Worm (Caenorhabditis elegans) whole organism, L4 larva: Measurements from ENCODE around the gene Y66D12A.6.

Source experiments
- R02D3.7 ChIP-seq: fragments of 150-350 bp; sonication (generic microtip); optimal IDR thresholded peaks from 3 replicates; lab custom pipeline; 2014; ENCODE audit warnings: missing biosample characterization, missing genetic modification characterization
- ZK337.2 ChIP-seq: fragments of 200-800 bp; sonication (Bioruptor generic); IDR thresholded peaks from 2 replicates; pipeline ENCODE4 v1.3.6; 2022; ENCODE audit warnings: missing genetic modification reagents, missing genetic modification characterization, missing compliant biosample characterization
- aly-2 ChIP-seq: sonication (generic microtip); optimal IDR thresholded peaks from 2 replicates; lab custom pipeline; 2018; ENCODE audit warnings: missing biosample characterization, missing genetic modification characterization
- ceh-62 ChIP-seq: sonication (generic microtip); optimal IDR thresholded peaks from 2 replicates; lab custom pipeline; 2017; ENCODE audit warnings: missing biosample characterization, missing genetic modification characterization
- mdl-1 ChIP-seq, 2 experiments: fragments of 150-350 bp in 1 of 2; sonication (generic microtip) in 1 of 2; optimal IDR thresholded peaks; 2 replicates each; lab custom pipeline; 2014 to 2017; ENCODE audit warnings: missing biosample characterization in 2 of 2, missing genetic modification characterization in 2 of 2
- nhr-11 ChIP-seq: fragments of 150-350 bp; optimal IDR thresholded peaks from 2 replicates; lab custom pipeline; 2014; ENCODE audit warnings: missing biosample characterization, missing genetic modification characterization
- nhr-237 ChIP-seq: sonication (generic microtip); optimal IDR thresholded peaks from 2 replicates; lab custom pipeline; 2017; ENCODE audit warnings: missing biosample characterization, missing genetic modification characterization
- pha-4 ChIP-seq, 2 experiments: fragments of 150-350 bp in 1 of 2; fragments of 200-800 bp in 1 of 2; sonication (Bioruptor generic) in 1 of 2; IDR thresholded peaks in 1 of 2; optimal IDR thresholded peaks in 1 of 2; 2 replicates each; pipeline versions ENCODE4 v1.3.6 to Lab custom; 2014 to 2022; ENCODE audit warnings: missing genetic modification characterization in 2 of 2, missing genetic modification reagents in 2 of 2, missing biosample characterization in 1 of 2, missing compliant biosample characterization in 1 of 2
- rbr-2 ChIP-seq: sonication (generic microtip); optimal IDR thresholded peaks from 2 replicates; lab custom pipeline; 2016; ENCODE audit warnings: missing genotype, missing genetic modification characterization, missing compliant biosample characterization
- tra-1 ChIP-seq: fragments of 200-800 bp; sonication (Bioruptor generic); IDR thresholded peaks from 2 replicates; pipeline ENCODE4 v1.3.6; 2022; ENCODE audit warnings: missing genetic modification reagents, missing genetic modification characterization, missing compliant biosample characterization
- unc-62 ChIP-seq, 3 experiments: fragments of 150-350 bp in 1 of 3; sonication (generic microtip); optimal IDR thresholded peaks in 2 of 3; peaks in 1 of 3; 1 replicate in 1 of 3; 2 replicates in 2 of 3; lab custom pipeline; 2014 to 2017; ENCODE audit warnings: missing biosample characterization in 3 of 3, missing genetic modification characterization in 3 of 3, missing genetic modification reagents in 3 of 3, missing genotype in 1 of 3
- zag-1 ChIP-seq: fragments of 150-350 bp; optimal IDR thresholded peaks from 2 replicates; lab custom pipeline; 2014; ENCODE audit warnings: missing biosample characterization, missing genetic modification characterization
- ztf-11 ChIP-seq: fragments of 150-350 bp; optimal IDR thresholded peaks from 2 replicates; lab custom pipeline; 2014; ENCODE audit warnings: missing biosample characterization, missing genetic modification characterization

DNA sequence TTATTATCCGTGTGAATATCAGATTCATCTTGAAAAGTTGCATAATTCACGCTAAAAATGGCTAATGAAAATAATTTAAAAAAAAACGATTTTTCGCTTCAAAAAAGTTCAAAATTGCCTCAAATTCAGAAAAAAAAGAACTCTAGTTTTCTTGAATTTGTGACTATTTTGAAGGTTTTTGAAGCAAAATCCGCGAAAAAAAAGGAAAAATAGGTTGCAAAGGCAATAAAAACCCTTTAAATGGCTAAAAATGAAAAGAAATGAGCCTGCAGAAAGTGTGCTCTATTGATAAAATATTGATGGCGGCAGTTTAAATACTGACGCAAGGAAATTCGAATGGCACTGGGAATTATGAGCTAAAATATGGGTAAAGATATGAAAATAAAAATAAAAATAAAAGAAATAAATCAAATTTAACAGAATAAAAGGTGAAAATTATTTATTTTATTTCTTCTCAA is 745 bp downstream of the Y66D12A.6 start, which contains the start of gene Y66D12A.7:
- no peak for TF ChIP-seq unc-62 (GFP tag; optimal IDR thresholded peaks at IDR 0.05 in 1 of 2; lab: Kevin White, UChicago)
- no peak for TF ChIP-seq unc-62 (tag; optimal IDR thresholded peaks at IDR 0.05; lab: Kevin White, UChicago)
- TF ChIP-seq mdl-1 (tag; optimal IDR thresholded peaks at IDR 0.05; lab: Kevin White, UChicago): no peak
- TF ChIP-seq pha-4 (GFP tag; IDR thresholded peaks at IDR 0.05; lab: Robert Waterston, UW): no peak
- no peak for TF ChIP-seq pha-4 (tag; optimal IDR thresholded peaks at IDR 0.05; lab: Kevin White, UChicago)
- TF ChIP-seq rbr-2: no peak
- no peak for TF ChIP-seq ztf-11 (tag; lab: Kevin White, UChicago)
- TF ChIP-seq R02D3.7 (tag; lab: Kevin White, UChicago): no peak
- no peak for TF ChIP-seq ceh-62
- no peak for TF ChIP-seq nhr-237 (tag; lab: Kevin White, UChicago)
- no peak for TF ChIP-seq ZK337.2
- TF ChIP-seq nhr-11 (tag; lab: Kevin White, UChicago): no peak
- no peak for TF ChIP-seq aly-2 (tag; lab: Kevin White, UChicago)
- TF ChIP-seq tra-1 (GFP tag; lab: Robert Waterston, UW): no peak
- no peak for TF ChIP-seq zag-1 (tag; lab: Kevin White, UChicago)
